Worm (Caenorhabditis elegans) whole organism, L1 larva: ENCODE data around the gene C17C3.24.

Experiments
- C34B4.2 ChIP-seq: sonication (generic microtip); optimal IDR thresholded peaks from 2 replicates; lab custom pipeline; 2017; ENCODE audit warnings: mild to moderate bottlenecking, missing genetic modification characterization, missing compliant biosample characterization
- dpl-1 ChIP-seq, 3 experiments: fragments of 150-350 bp in 2 of 3; sonication (generic microtip) in 1 of 3; optimal IDR thresholded peaks; 2 replicates each; lab custom pipeline; 2014 to 2017; ENCODE audit warnings: missing biosample characterization in 3 of 3, missing genetic modification characterization in 3 of 3, missing genetic modification reagents in 3 of 3
- egl-27 ChIP-seq, 2 experiments: fragments of 150-350 bp in 1 of 2; sonication (generic microtip); optimal IDR thresholded peaks; 3 replicates each; lab custom pipeline; 2017 to 2018; ENCODE audit warnings: missing biosample characterization in 2 of 2, missing genetic modification characterization in 2 of 2, missing genetic modification reagents in 2 of 2
- elt-3 ChIP-seq, 6 experiments: fragments of 150-350 bp in 1 of 6; sonication (generic microtip); optimal IDR thresholded peaks; 2 replicates each; lab custom pipeline; 2017 to 2018; ENCODE audit warnings: missing biosample characterization in 6 of 6, missing genetic modification characterization in 6 of 6, inconsistent platforms in 1 of 6
- fkh-10 ChIP-seq: sonication (generic microtip); optimal IDR thresholded peaks from 2 replicates; lab custom pipeline; 2017; ENCODE audit warnings: missing biosample characterization, missing genetic modification reagents, missing genetic modification characterization
- hpl-2 ChIP-seq: fragments of 150-350 bp; optimal IDR thresholded peaks from 2 replicates; lab custom pipeline; 2014; ENCODE audit warnings: missing biosample characterization, missing genetic modification reagents, missing genetic modification characterization
- irx-1 ChIP-seq: sonication (generic microtip); optimal IDR thresholded peaks from 2 replicates; lab custom pipeline; 2016; ENCODE audit warnings: missing genetic modification characterization, missing compliant biosample characterization
- isw-1 ChIP-seq: fragments of 200-800 bp; sonication (Bioruptor generic); IDR thresholded peaks from 2 replicates; pipeline ENCODE4 v1.3.6; 2022; ENCODE audit warnings: missing genetic modification characterization, missing compliant biosample characterization
- lir-3 ChIP-seq: sonication (generic microtip); optimal IDR thresholded peaks from 2 replicates; lab custom pipeline; 2016; ENCODE audit warnings: mild to moderate bottlenecking, missing genetic modification characterization, moderate library complexity, missing compliant biosample characterization; ENCODE audit not compliant: poor library complexity
- mep-1 ChIP-seq: fragments of 150-350 bp; optimal IDR thresholded peaks from 2 replicates; lab custom pipeline; 2014; ENCODE audit warnings: missing biosample characterization, missing genetic modification characterization
- skn-1 ChIP-seq: fragments of 150-350 bp; optimal IDR thresholded peaks from 2 replicates; lab custom pipeline; 2014; ENCODE audit warnings: missing biosample characterization, missing genetic modification characterization
- snpc-4 ChIP-seq: fragments of 150-350 bp; optimal IDR thresholded peaks from 2 replicates; lab custom pipeline; 2014; ENCODE audit warnings: missing biosample characterization, missing genetic modification characterization
- zag-1 ChIP-seq: fragments of 150-350 bp; optimal IDR thresholded peaks from 2 replicates; lab custom pipeline; 2014; ENCODE audit warnings: missing biosample characterization, missing genetic modification characterization

- TF ChIP-seq fkh-10 (GFP tag; lab: Kevin White, UChicago) (no peak), egl-27 (tag; optimal IDR thresholded peaks at IDR 0.05; lab: Kevin White, UChicago) (no peak), irx-1 (tag; lab: Kevin White, UChicago) (no peak), skn-1 (tag; lab: Kevin White, UChicago) (no peak), isw-1 (GFP tag; lab: Robert Waterston, UW) (no peak), C34B4.2 (tag; lab: Kevin White, UChicago) (no peak), zag-1 (tag; lab: Kevin White, UChicago) (no peak), elt-3 (tag; optimal IDR thresholded peaks at IDR 0.05; lab: Kevin White, UChicago) (no peak), mep-1 (tag; lab: Kevin White, UChicago) (no peak), snpc-4 (tag; lab: Kevin White, UChicago) (no peak), lir-3 (tag; lab: Kevin White, UChicago) (no peak), hpl-2 (GFP tag; lab: Kevin White, UChicago) (no peak), dpl-1 (GFP tag; optimal IDR thresholded peaks at IDR 0.05; lab: Kevin White, UChicago) (no peak)
These were observed 13.9 kb upstream of the C17C3.24 start for ce11 chrII:5555522-5555921.
